Worm (Caenorhabditis elegans) whole organism, L4 larva: ENCODE results near the gene ddx-23.
A peak's percentile ranks its signal among the peaks of the same experiment; 100 is the strongest.

Experiments used
- F10B5.3 ChIP-seq: sonication (generic microtip); optimal IDR thresholded peaks from 2 replicates; lab custom pipeline; 2016; ENCODE audit warnings: mild to moderate bottlenecking, missing genetic modification characterization, missing compliant biosample characterization
- F26F4.8 ChIP-seq: fragments of 200-800 bp; sonication (Bioruptor generic); conservative IDR thresholded peaks from 2 replicates; pipeline ENCODE4 v1.3.6; 2022; ENCODE audit warnings: missing genetic modification characterization, missing compliant biosample characterization
- F37D6.2 ChIP-seq: sonication (generic microtip); optimal IDR thresholded peaks from 2 replicates; lab custom pipeline; 2016; ENCODE audit warnings: mild to moderate bottlenecking, missing genetic modification characterization, missing compliant biosample characterization
- F44E2.7 ChIP-seq: fragments of 200-800 bp; sonication (Bioruptor generic); IDR thresholded peaks from 2 replicates; pipeline ENCODE4 v2.1.2; 2022; ENCODE audit warnings: missing genetic modification characterization, missing compliant biosample characterization
- T20F7.1 ChIP-seq: fragments of 200-800 bp; sonication (Bioruptor generic); optimal IDR thresholded peaks from 2 replicates; lab custom pipeline; 2018; ENCODE audit warnings: mild to moderate bottlenecking, missing genetic modification characterization, missing compliant biosample characterization
- T26A8.4 ChIP-seq: fragments of 200-800 bp; sonication (Bioruptor generic); IDR thresholded peaks from 2 replicates; pipeline ENCODE4 v1.3.6; 2022; ENCODE audit warnings: missing genetic modification characterization, missing compliant biosample characterization
- ZK337.2 ChIP-seq: fragments of 200-800 bp; sonication (Bioruptor generic); IDR thresholded peaks from 2 replicates; pipeline ENCODE4 v1.3.6; 2022; ENCODE audit warnings: missing genetic modification reagents, missing genetic modification characterization, missing compliant biosample characterization
- arid-1 ChIP-seq: fragments of 200-800 bp; sonication (Bioruptor generic); conservative IDR thresholded peaks from 2 replicates; pipeline ENCODE4 v1.3.6; 2022; ENCODE audit warnings: missing genetic modification reagents, missing genetic modification characterization, missing compliant biosample characterization
- ctbp-1 ChIP-seq: fragments of 200-800 bp; sonication (Bioruptor generic); IDR thresholded peaks from 2 replicates; pipeline ENCODE4 v1.3.6; 2022; ENCODE audit warnings: missing genetic modification reagents, missing genetic modification characterization, missing compliant biosample characterization
- daf-12 ChIP-seq: fragments of 150-350 bp; optimal IDR thresholded peaks from 2 replicates; lab custom pipeline; 2014; ENCODE audit warnings: missing biosample characterization, missing genetic modification reagents, missing genetic modification characterization
- daf-16 ChIP-seq, 3 experiments: sonication (generic microtip); optimal IDR thresholded peaks; 2 replicates each; lab custom pipeline; 2016 to 2017; ENCODE audit warnings: missing genetic modification characterization in 3 of 3, missing genetic modification reagents in 3 of 3, mild to moderate bottlenecking in 2 of 3, missing compliant biosample characterization in 2 of 3, missing biosample characterization in 1 of 3, moderate library complexity in 1 of 3
- daf-8 ChIP-seq: fragments of 200-800 bp; sonication (Bioruptor generic); IDR thresholded peaks from 2 replicates; pipeline ENCODE4 v1.3.6; 2022; ENCODE audit warnings: missing genetic modification characterization, missing compliant biosample characterization
- dmd-6 ChIP-seq: fragments of 200-800 bp; sonication (Bioruptor generic); IDR thresholded peaks from 2 replicates; pipeline ENCODE4 v1.3.6; 2022; ENCODE audit warnings: missing genetic modification reagents, missing genetic modification characterization, missing compliant biosample characterization
- duxl-1 ChIP-seq: sonication (generic microtip); optimal IDR thresholded peaks from 2 replicates; lab custom pipeline; 2016; ENCODE audit warnings: mild to moderate bottlenecking, missing genetic modification characterization, moderate library complexity, missing compliant biosample characterization; ENCODE audit not compliant: poor library complexity
- dve-1 ChIP-seq: sonication (generic microtip); optimal IDR thresholded peaks from 2 replicates; lab custom pipeline; 2017; ENCODE audit warnings: antibody characterized with exemption, mild to moderate bottlenecking, missing genetic modification characterization, missing compliant biosample characterization; ENCODE audit not compliant: insufficient read depth
- fkh-10 ChIP-seq: fragments of 150-350 bp; optimal IDR thresholded peaks from 2 replicates; lab custom pipeline; 2014; ENCODE audit warnings: missing biosample characterization, missing genetic modification reagents, missing genetic modification characterization
- hlh-11 ChIP-seq: fragments of 200-800 bp; sonication (Bioruptor generic); optimal IDR thresholded peaks from 2 replicates; lab custom pipeline; 2018; ENCODE audit warnings: mild to moderate bottlenecking, missing genetic modification characterization, missing compliant biosample characterization
- hlh-30 ChIP-seq: sonication (generic microtip); optimal IDR thresholded peaks from 2 replicates; lab custom pipeline; 2017; ENCODE audit warnings: antibody characterized with exemption, mild to moderate bottlenecking, missing genetic modification characterization, missing compliant biosample characterization; ENCODE audit not compliant: insufficient read depth
- lin-29 ChIP-seq: fragments of 200-800 bp; sonication (Bioruptor generic); IDR thresholded peaks from 2 replicates; pipeline ENCODE4 v1.3.6; 2022; ENCODE audit warnings: missing genetic modification reagents, missing genetic modification characterization, missing compliant biosample characterization
- lin-39 ChIP-seq: fragments of 150-350 bp; optimal IDR thresholded peaks from 2 replicates; lab custom pipeline; 2014; ENCODE audit warnings: missing biosample characterization, missing genetic modification reagents, missing genetic modification characterization
- lir-3 ChIP-seq: sonication (generic microtip); optimal IDR thresholded peaks from 2 replicates; lab custom pipeline; 2016; ENCODE audit warnings: mild to moderate bottlenecking, missing genetic modification characterization, missing compliant biosample characterization
- lsy-2 ChIP-seq, 2 experiments: fragments of 150-350 bp in 1 of 2; sonication (generic microtip) in 1 of 2; optimal IDR thresholded peaks; 2 replicates each; lab custom pipeline; 2014 to 2017; ENCODE audit warnings: missing biosample characterization in 2 of 2, missing genetic modification characterization in 2 of 2
- madf-5 ChIP-seq, 2 experiments: fragments of 200-800 bp; sonication (Bioruptor generic); IDR thresholded peaks; 2 replicates each; pipeline ENCODE4 v1.3.6; 2022; ENCODE audit warnings: missing compliant biosample characterization in 2 of 2, missing genetic modification characterization in 2 of 2
- mdl-1 ChIP-seq, 2 experiments: fragments of 150-350 bp in 1 of 2; sonication (generic microtip) in 1 of 2; optimal IDR thresholded peaks; 2 replicates each; lab custom pipeline; 2014 to 2017; ENCODE audit warnings: missing biosample characterization in 2 of 2, missing genetic modification characterization in 2 of 2
- mep-1 ChIP-seq: fragments of 150-350 bp; sonication (generic microtip); optimal IDR thresholded peaks from 3 replicates; lab custom pipeline; 2014; ENCODE audit warnings: missing biosample characterization, missing genetic modification characterization
- nhr-25 ChIP-seq: sonication (generic microtip); optimal IDR thresholded peaks from 2 replicates; lab custom pipeline; 2017; ENCODE audit warnings: missing genetic modification characterization, mild to moderate bottlenecking, missing compliant biosample characterization, antibody characterized with exemption, moderate library complexity, borderline replicate concordance; ENCODE audit not compliant: insufficient read depth
- nhr-28 ChIP-seq: fragments of 150-350 bp; optimal IDR thresholded peaks from 2 replicates; lab custom pipeline; 2014; ENCODE audit warnings: missing biosample characterization, missing genetic modification characterization
- nhr-41 ChIP-seq: fragments of 200-800 bp; sonication (Bioruptor generic); IDR thresholded peaks from 2 replicates; pipeline ENCODE4 v1.3.6; 2022; ENCODE audit warnings: missing genetic modification reagents, missing genetic modification characterization, missing compliant biosample characterization
- nhr-48 ChIP-seq: sonication (generic microtip); optimal IDR thresholded peaks from 2 replicates; lab custom pipeline; 2016; ENCODE audit warnings: mild to moderate bottlenecking, missing genetic modification characterization, missing compliant biosample characterization
- nhr-6 ChIP-seq: fragments of 150-350 bp; optimal IDR thresholded peaks from 2 replicates; lab custom pipeline; 2014; ENCODE audit warnings: missing biosample characterization, missing genetic modification characterization
- pha-4 ChIP-seq, 2 experiments: fragments of 150-350 bp in 1 of 2; fragments of 200-800 bp in 1 of 2; sonication (Bioruptor generic) in 1 of 2; IDR thresholded peaks in 1 of 2; optimal IDR thresholded peaks in 1 of 2; 2 replicates each; pipeline versions ENCODE4 v1.3.6 to Lab custom; 2014 to 2022; ENCODE audit warnings: missing genetic modification characterization in 2 of 2, missing genetic modification reagents in 2 of 2, missing biosample characterization in 1 of 2, missing compliant biosample characterization in 1 of 2
- php-3 ChIP-seq: fragments of 200-800 bp; sonication (Bioruptor generic); IDR thresholded peaks from 2 replicates; pipeline ENCODE4 v1.3.6; 2022; ENCODE audit warnings: missing genetic modification reagents, missing genetic modification characterization, missing compliant biosample characterization
- sdz-12 ChIP-seq: fragments of 200-800 bp; sonication (Bioruptor generic); optimal IDR thresholded peaks from 2 replicates; lab custom pipeline; 2018; ENCODE audit warnings: mild to moderate bottlenecking, missing genetic modification characterization, missing compliant biosample characterization
- spr-1 ChIP-seq: sonication (generic microtip); optimal IDR thresholded peaks from 2 replicates; lab custom pipeline; 2016; ENCODE audit warnings: mild to moderate bottlenecking, missing genetic modification characterization, missing compliant biosample characterization
- tag-97 ChIP-seq: fragments of 200-800 bp; sonication (Bioruptor generic); IDR thresholded peaks from 2 replicates; pipeline ENCODE4 v1.3.6; 2022; ENCODE audit warnings: missing genetic modification characterization, missing compliant biosample characterization
- unc-130 ChIP-seq: sonication (generic microtip); optimal IDR thresholded peaks from 2 replicates; lab custom pipeline; 2016; ENCODE audit warnings: missing genetic modification reagents, missing genetic modification characterization, missing compliant biosample characterization
- zfp-2 ChIP-seq: sonication (generic microtip); optimal IDR thresholded peaks from 2 replicates; lab custom pipeline; 2016; ENCODE audit warnings: mild to moderate bottlenecking, missing genetic modification characterization, missing compliant biosample characterization

The ddx-23 gene

DNA sequence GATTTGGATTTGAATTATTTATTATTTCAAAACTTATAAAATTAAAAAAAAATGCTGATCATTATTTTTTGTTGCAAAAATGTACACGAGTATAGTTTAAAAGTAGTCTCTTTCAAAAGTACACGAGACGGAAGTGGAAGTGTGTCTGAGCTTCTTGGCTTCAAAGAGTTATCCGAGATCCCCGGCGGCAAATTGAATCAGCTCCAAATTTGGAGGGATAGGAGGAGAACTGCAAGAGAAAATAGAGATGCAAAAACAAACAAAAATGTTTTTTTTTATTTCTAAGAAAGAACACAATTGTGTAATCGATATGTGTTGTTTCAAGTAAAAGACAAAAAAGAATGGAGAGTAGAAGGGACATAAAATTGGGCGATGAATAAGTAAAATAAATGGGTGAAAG is 49.5 kb upstream of the ddx-23 start:
- TF ChIP-seq unc-130 (GFP tag; lab: Kevin White, UChicago) (no peak), zfp-2 (no peak), tag-97 (no peak), lin-39 (tag; lab: Kevin White, UChicago) (no peak), ZK337.2 (GFP tag; lab: Robert Waterston, UW) (no peak), nhr-41 (no peak), duxl-1 (tag; lab: Kevin White, UChicago) (no peak), lin-29 (GFP tag; lab: Robert Waterston, UW) (no peak), hlh-30 (no peak), madf-5 (GFP tag; IDR thresholded peaks at IDR 0.05; lab: Robert Waterston, UW) (no peak)

DNA sequence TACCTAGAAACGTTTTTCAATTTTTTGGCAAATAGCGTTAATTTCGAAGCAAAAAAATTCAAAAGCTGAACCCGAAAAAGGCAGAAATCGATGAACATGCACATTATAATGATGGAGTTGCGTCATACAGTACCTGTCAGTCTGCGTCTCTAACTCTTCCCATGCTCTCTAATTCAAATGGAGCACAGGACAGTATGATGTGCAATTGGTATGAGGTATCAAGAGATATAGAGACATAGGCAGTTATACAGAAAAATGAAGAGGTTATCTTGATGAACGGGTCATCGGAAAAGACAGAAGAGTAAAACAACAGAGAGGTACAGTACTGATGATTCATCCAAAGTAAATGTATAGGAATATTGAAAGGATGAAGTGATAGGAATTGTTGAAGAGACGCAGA is 47.6 kb upstream of the ddx-23 start:
- TF ChIP-seq nhr-6 (tag; lab: Kevin White, UChicago) (peak; percentile 96), lir-3 (tag; lab: Kevin White, UChicago) (no peak), dmd-6 (GFP tag; lab: Robert Waterston, UW) (no peak), F26F4.8 (GFP tag; lab: Robert Waterston, UW) (no peak), lsy-2 (tag; optimal IDR thresholded peaks at IDR 0.05; lab: Kevin White, UChicago) (peak in 1 of 2 experiments; percentile 58), F44E2.7 (GFP tag; lab: Robert Waterston, UW) (no peak), mep-1 (tag; lab: Kevin White, UChicago) (peak; percentile 44), arid-1 (GFP tag; lab: Robert Waterston, UW) (no peak), daf-16 (GFP tag; optimal IDR thresholded peaks at IDR 0.05; lab: Kevin White, UChicago) (no peak), daf-16 (tag; optimal IDR thresholded peaks at IDR 0.05; lab: Kevin White, UChicago) (peak; percentile 18), mdl-1 (tag; optimal IDR thresholded peaks at IDR 0.05; lab: Kevin White, UChicago) (no peak), php-3 (GFP tag; lab: Robert Waterston, UW) (no peak), nhr-48 (tag; lab: Kevin White, UChicago) (no peak), T26A8.4 (GFP tag; lab: Robert Waterston, UW) (no peak), nhr-25 (tag; lab: Kevin White, UChicago) (no peak), fkh-10 (GFP tag; lab: Kevin White, UChicago) (no peak), nhr-28 (tag; lab: Kevin White, UChicago) (peak; percentile 10), F37D6.2 (tag; lab: Kevin White, UChicago) (no peak), F10B5.3 (tag; lab: Kevin White, UChicago) (no peak), hlh-11 (peak; percentile 23), hlh-30 (no peak), spr-1 (tag; lab: Kevin White, UChicago) (no peak), T20F7.1 (GFP tag; lab: Kevin White, UChicago) (no peak), sdz-12 (GFP tag; lab: Kevin White, UChicago) (no peak), dve-1 (tag; lab: Kevin White, UChicago) (peak; percentile 52), pha-4 (GFP tag; IDR thresholded peaks at IDR 0.05; lab: Robert Waterston, UW) (no peak), pha-4 (tag; optimal IDR thresholded peaks at IDR 0.05; lab: Kevin White, UChicago) (peak; percentile 22), daf-12 (tag; lab: Kevin White, UChicago) (no peak), ctbp-1 (GFP tag; lab: Robert Waterston, UW) (no peak)

DNA sequence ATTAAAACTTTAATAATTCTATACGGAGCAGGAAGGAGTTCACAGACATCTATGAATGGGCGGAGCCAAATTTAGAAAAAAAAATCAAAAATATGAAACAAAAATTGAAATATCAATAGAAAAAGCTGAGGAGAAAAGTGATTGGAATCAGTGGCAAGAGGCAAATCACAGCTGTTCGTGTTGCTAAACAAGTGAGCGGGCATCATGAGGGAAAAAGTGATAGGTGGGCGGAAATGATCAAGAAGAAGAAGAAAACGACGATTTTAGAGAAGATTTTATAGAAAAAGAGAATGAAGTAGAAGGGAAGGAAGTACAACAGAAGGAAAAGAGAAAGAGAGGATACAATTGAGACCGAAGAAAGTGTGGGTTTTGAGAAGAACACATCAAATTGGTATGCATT is 45.6 kb upstream of the ddx-23 start:
- TF ChIP-seq hlh-11 (peak; percentile 24), daf-8 (GFP tag; lab: Robert Waterston, UW) (no peak)
